Fruit fly (Drosophila melanogaster) whole organism, embryonic: Measurements from ENCODE around the gene Pp2C1.

ENCODE experiments used
- Bgb ChIP-seq: fragments of 200-800 bp; sonication (Bioruptor generic); IDR thresholded peaks from 2 replicates; pipeline ENCODE4 v1.3.6; 2022; ENCODE audit warnings: missing biosample characterization, missing genetic modification characterization; ENCODE audit not compliant: partially characterized antibody
- CG10209 ChIP-seq: fragments of 200-800 bp; sonication (Bioruptor generic); optimal IDR thresholded peaks from 3 replicates; lab custom pipeline; 2017; ENCODE audit warnings: missing biosample characterization, mild to moderate bottlenecking, missing genetic modification characterization, missing genetic modification reagents
- CG11695 ChIP-seq: fragments of 200-800 bp; sonication (Bioruptor generic); IDR thresholded peaks from 3 replicates; pipeline ENCODE4 v1.3.6; 2022; ENCODE audit warnings: missing biosample characterization, missing genetic modification characterization
- CG1233 ChIP-seq: fragments of 200-800 bp; sonication (Bioruptor generic); optimal IDR thresholded peaks from 4 replicates; lab custom pipeline; 2018; ENCODE audit warnings: missing biosample characterization, mild to moderate bottlenecking, missing genetic modification characterization
- CG13775 ChIP-seq: fragments of 200-800 bp; sonication (Bioruptor generic); optimal IDR thresholded peaks from 3 replicates; lab custom pipeline; 2017; ENCODE audit warnings: missing biosample characterization, mild to moderate bottlenecking, missing genetic modification characterization
- CG17361 ChIP-seq: fragments of 200-800 bp; sonication (Bioruptor generic); IDR thresholded peaks from 3 replicates; pipeline ENCODE4 v1.3.6; 2022; ENCODE audit warnings: missing biosample characterization, missing genetic modification characterization
- CG17802 ChIP-seq: fragments of 200-800 bp; sonication (Bioruptor generic); optimal IDR thresholded peaks from 2 replicates; lab custom pipeline; 2018; ENCODE audit warnings: missing biosample characterization, mild to moderate bottlenecking, missing genetic modification characterization, moderate library complexity
- CG17912 ChIP-seq: fragments of 200-800 bp; sonication (Bioruptor generic); optimal IDR thresholded peaks from 2 replicates; lab custom pipeline; 2018; ENCODE audit warnings: missing biosample characterization, mild to moderate bottlenecking, missing genetic modification characterization
- CG2120 ChIP-seq: fragments of 200-800 bp; sonication (Bioruptor generic); optimal IDR thresholded peaks from 3 replicates; lab custom pipeline; 2016; ENCODE audit warnings: missing biosample characterization, missing genetic modification characterization
- CG33213 ChIP-seq: fragments of 200-800 bp; sonication (Bioruptor generic); optimal IDR thresholded peaks from 3 replicates; lab custom pipeline; 2016; ENCODE audit warnings: missing biosample characterization, missing genetic modification characterization
- CG34224 ChIP-seq: fragments of 200-800 bp; sonication (Bioruptor generic); IDR thresholded peaks from 3 replicates; pipeline ENCODE4 v1.3.6; 2022; ENCODE audit warnings: missing biosample characterization, missing genetic modification characterization; ENCODE audit not compliant: partially characterized antibody
- CG4282 ChIP-seq: fragments of 200-800 bp; sonication (Bioruptor generic); optimal IDR thresholded peaks from 2 replicates; lab custom pipeline; 2016; ENCODE audit warnings: missing biosample characterization, missing genetic modification characterization
- CG5953 ChIP-seq: fragments of 200-800 bp; sonication (Bioruptor generic); IDR thresholded peaks from 2 replicates; pipeline ENCODE4 v1.3.6; 2022; ENCODE audit warnings: missing biosample characterization, missing genetic modification characterization
- CG6683 ChIP-seq: fragments of 200-800 bp; sonication (Bioruptor generic); optimal IDR thresholded peaks from 2 replicates; lab custom pipeline; 2017; ENCODE audit warnings: missing biosample characterization, mild to moderate bottlenecking, missing genetic modification characterization, missing genetic modification reagents
- CG7839 ChIP-seq: fragments of 200-800 bp; sonication (Bioruptor generic); optimal IDR thresholded peaks from 3 replicates; lab custom pipeline; 2018; ENCODE audit warnings: missing biosample characterization, mild to moderate bottlenecking, missing genetic modification characterization, moderate library complexity
- CG9876 ChIP-seq: fragments of 200-800 bp; sonication (Bioruptor generic); optimal IDR thresholded peaks from 2 replicates; lab custom pipeline; 2016; ENCODE audit warnings: missing biosample characterization, missing genetic modification characterization
- Chrac-16 ChIP-seq: fragments of 200-800 bp; sonication (Bioruptor generic); optimal IDR thresholded peaks from 3 replicates; lab custom pipeline; 2016; ENCODE audit warnings: missing biosample characterization, missing genetic modification characterization
- CkIIα-i1 ChIP-seq: fragments of 200-800 bp; sonication (Bioruptor generic); IDR thresholded peaks from 2 replicates; pipeline ENCODE4 v1.3.6; 2022; ENCODE audit warnings: missing biosample characterization, missing genetic modification characterization
- D19B ChIP-seq: fragments of 200-800 bp; sonication (Bioruptor generic); optimal IDR thresholded peaks from 2 replicates; lab custom pipeline; 2017; ENCODE audit warnings: missing biosample characterization, mild to moderate bottlenecking, missing genetic modification characterization
- Dek ChIP-seq: fragments of 200-800 bp; sonication (Bioruptor generic); optimal IDR thresholded peaks from 3 replicates; lab custom pipeline; 2019; ENCODE audit warnings: missing biosample characterization, mild to moderate bottlenecking, missing genetic modification characterization, moderate library complexity
- Dfd ChIP-seq, 2 experiments: fragments of >200 bp; optimal IDR thresholded peaks; 2 replicates each; lab custom pipeline; 2017; ENCODE audit warnings: missing biosample characterization in 2 of 2, missing genetic modification characterization in 2 of 2
- Dip3 ChIP-seq: fragments of 200-800 bp; sonication (Bioruptor generic); optimal IDR thresholded peaks from 3 replicates; lab custom pipeline; 2016; ENCODE audit warnings: missing biosample characterization, missing genetic modification characterization
- ERR ChIP-seq: fragments of 200-800 bp; sonication (Bioruptor generic); optimal IDR thresholded peaks from 2 replicates; lab custom pipeline; 2016; ENCODE audit warnings: missing biosample characterization, missing genetic modification characterization
- Fer1 ChIP-seq: fragments of 200-800 bp; sonication (Bioruptor generic); optimal IDR thresholded peaks from 2 replicates; lab custom pipeline; 2017; ENCODE audit warnings: missing biosample characterization, mild to moderate bottlenecking, missing genetic modification characterization
- Hey ChIP-seq: fragments of 200-800 bp; sonication (Bioruptor generic); optimal IDR thresholded peaks from 3 replicates; lab custom pipeline; 2018; ENCODE audit warnings: missing biosample characterization, mild to moderate bottlenecking, missing genetic modification characterization
- Hr3 ChIP-seq: fragments of 200-800 bp; sonication (Bioruptor generic); optimal IDR thresholded peaks from 3 replicates; lab custom pipeline; 2016; ENCODE audit warnings: missing biosample characterization, missing genetic modification characterization
- Hr78 ChIP-seq, 2 experiments: fragments of 200-800 bp in 1 of 2; fragments of >200 bp in 1 of 2; sonication (Bioruptor generic) in 1 of 2; optimal IDR thresholded peaks; 2 replicates each; lab custom pipeline; 2017 to 2019; ENCODE audit warnings: missing biosample characterization in 2 of 2, missing genetic modification characterization in 2 of 2, mild to moderate bottlenecking in 1 of 2, moderate library complexity in 1 of 2
- Six4 ChIP-seq: fragments of 200-800 bp; sonication (Bioruptor generic); optimal IDR thresholded peaks from 2 replicates; lab custom pipeline; 2016; ENCODE audit warnings: missing biosample characterization, missing genetic modification characterization
- Sry-δ ChIP-seq: fragments of 200-800 bp; sonication (Bioruptor generic); optimal IDR thresholded peaks from 2 replicates; lab custom pipeline; 2016; ENCODE audit warnings: missing biosample characterization, missing genetic modification characterization
- TFAM ChIP-seq: fragments of 200-800 bp; sonication (Bioruptor generic); optimal IDR thresholded peaks from 2 replicates; lab custom pipeline; 2017; ENCODE audit warnings: missing biosample characterization, missing genetic modification characterization, inconsistent platforms
- Xbp1 ChIP-seq: fragments of 200-800 bp; sonication (Bioruptor generic); optimal IDR thresholded peaks from 3 replicates; lab custom pipeline; 2016; ENCODE audit warnings: missing biosample characterization, mild to moderate bottlenecking, missing genetic modification characterization
- ab ChIP-seq: fragments of 200-800 bp; sonication (Bioruptor generic); optimal IDR thresholded peaks from 2 replicates; lab custom pipeline; 2016; ENCODE audit warnings: missing biosample characterization, missing genetic modification characterization
- ara ChIP-seq: fragments of 200-800 bp; sonication (Bioruptor generic); IDR thresholded peaks from 2 replicates; pipeline ENCODE4 v1.3.6; 2022; ENCODE audit warnings: missing biosample characterization, missing genetic modification characterization
- btn ChIP-seq: fragments of 200-800 bp; sonication (Bioruptor generic); optimal IDR thresholded peaks from 2 replicates; lab custom pipeline; 2016; ENCODE audit warnings: missing biosample characterization, missing genetic modification characterization
- ci ChIP-seq: fragments of 200-800 bp; sonication (Bioruptor generic); IDR thresholded peaks from 3 replicates; pipeline ENCODE4 v1.3.6; 2022; ENCODE audit warnings: missing biosample characterization, missing genetic modification characterization
- dmrt11E ChIP-seq: fragments of 200-800 bp; sonication (Bioruptor generic); optimal IDR thresholded peaks from 3 replicates; lab custom pipeline; 2018; ENCODE audit warnings: missing biosample characterization, mild to moderate bottlenecking, missing genetic modification characterization, moderate library complexity
- ewg ChIP-seq: fragments of 200-800 bp; sonication (Bioruptor generic); optimal IDR thresholded peaks from 3 replicates; lab custom pipeline; 2017; ENCODE audit warnings: mild to moderate bottlenecking, missing biosample characterization, missing genetic modification reagents, missing genetic modification characterization
- fd102C ChIP-seq: fragments of 200-800 bp; sonication (Bioruptor generic); optimal IDR thresholded peaks from 2 replicates; lab custom pipeline; 2018; ENCODE audit warnings: missing biosample characterization, mild to moderate bottlenecking, missing genetic modification characterization, moderate library complexity
- fd64A ChIP-seq: fragments of 200-800 bp; sonication (Bioruptor generic); optimal IDR thresholded peaks from 3 replicates; lab custom pipeline; 2018; ENCODE audit warnings: missing biosample characterization, mild to moderate bottlenecking, missing genetic modification characterization
- kay ChIP-seq: fragments of 200-800 bp; sonication (Bioruptor generic); optimal IDR thresholded peaks from 2 replicates; lab custom pipeline; 2016; ENCODE audit warnings: missing biosample characterization, missing genetic modification characterization
- kni ChIP-seq: fragments of 200-800 bp; sonication (Bioruptor generic); optimal IDR thresholded peaks from 3 replicates; lab custom pipeline; 2017; ENCODE audit warnings: mild to moderate bottlenecking, missing biosample characterization, missing genetic modification reagents, missing genetic modification characterization
- mam ChIP-seq: fragments of 200-800 bp; sonication (Bioruptor generic); optimal IDR thresholded peaks from 3 replicates; lab custom pipeline; 2016; ENCODE audit warnings: missing biosample characterization, missing genetic modification characterization
- nerfin-1 ChIP-seq: fragments of 200-800 bp; sonication (Bioruptor generic); optimal IDR thresholded peaks from 3 replicates; lab custom pipeline; 2019; ENCODE audit warnings: missing biosample characterization, mild to moderate bottlenecking, missing genetic modification characterization, moderate library complexity
- oc ChIP-seq: fragments of 200-800 bp; sonication (Bioruptor generic); optimal IDR thresholded peaks from 2 replicates; lab custom pipeline; 2018; ENCODE audit warnings: missing biosample characterization, mild to moderate bottlenecking, missing genetic modification characterization, moderate library complexity
- pros ChIP-seq: fragments of 200-800 bp; sonication (Bioruptor generic); optimal IDR thresholded peaks from 3 replicates; lab custom pipeline; 2019; ENCODE audit warnings: missing biosample characterization, mild to moderate bottlenecking, missing genetic modification characterization, moderate library complexity
- sd ChIP-seq: fragments of 200-800 bp; sonication (Bioruptor generic); optimal IDR thresholded peaks from 3 replicates; lab custom pipeline; 2018; ENCODE audit warnings: missing biosample characterization, mild to moderate bottlenecking, missing genetic modification characterization, moderate library complexity
- slbo ChIP-seq: fragments of 200-800 bp; sonication (Bioruptor generic); IDR thresholded peaks from 2 replicates; pipeline ENCODE4 v1.3.6; 2022; ENCODE audit warnings: missing biosample characterization, missing genetic modification characterization
- slou ChIP-seq: fragments of 200-800 bp; sonication (Bioruptor generic); optimal IDR thresholded peaks from 3 replicates; lab custom pipeline; 2016; ENCODE audit warnings: missing biosample characterization, missing genetic modification characterization
- ttk ChIP-seq: fragments of 200-800 bp; sonication (Bioruptor generic); IDR thresholded peaks from 2 replicates; pipeline ENCODE4 v2.1.2; 2022; ENCODE audit warnings: missing biosample characterization, missing genetic modification characterization
- tup ChIP-seq: fragments of 200-800 bp; sonication (Bioruptor generic); optimal IDR thresholded peaks from 2 replicates; lab custom pipeline; 2016; ENCODE audit warnings: missing biosample characterization, mild to moderate bottlenecking, missing genetic modification characterization, moderate library complexity

Gene Pp2C1

DNA sequence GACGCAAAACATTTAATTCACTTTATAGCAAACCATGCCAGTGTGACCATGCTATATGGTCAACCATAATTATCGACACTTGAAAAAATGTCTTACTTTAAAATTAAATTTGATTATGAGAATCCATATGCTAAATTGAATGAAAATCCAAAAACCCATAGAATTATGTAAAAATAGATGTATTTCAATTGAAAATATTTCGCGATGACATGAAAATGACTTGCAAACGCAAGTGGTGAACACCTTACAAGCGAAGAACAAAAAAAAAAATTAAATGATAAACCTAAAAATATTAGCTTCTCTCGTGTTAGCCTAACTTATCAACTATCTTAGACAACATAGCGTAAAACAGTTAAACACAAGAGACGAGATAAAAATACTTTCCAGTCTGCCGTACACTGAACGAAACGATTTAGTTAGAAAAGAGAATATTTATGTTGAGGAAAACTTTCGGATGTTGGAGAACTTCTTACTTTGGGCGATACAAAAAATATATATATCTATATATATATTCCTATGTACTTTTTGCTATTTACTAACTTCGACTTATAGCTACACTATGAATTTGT is 6.8 kb downstream of the Pp2C1 start (continued):
- TF ChIP-seq CG17802 (tag; lab: Kevin White, UChicago) (no peak), ttk (GFP tag; lab: Robert Waterston, UW) (no peak), Six4 (GFP tag; lab: Kevin White, UChicago) (no peak), nerfin-1 (tag; lab: Kevin White, UChicago) (peak; percentile 33), fd64A (peak; percentile 12), pros (no peak), Bgb (GFP tag; lab: Robert Waterston, UW) (no peak), CkIIα-i1 (no peak), Dek (tag; lab: Kevin White, UChicago) (peak; percentile 33), CG4282 (no peak), CG13775 (GFP tag; lab: Kevin White, UChicago) (peak; percentile 45), CG33213 (peak; percentile 11), Dfd (GFP tag; optimal IDR thresholded peaks at IDR 0.05; lab: Kevin White, UChicago) (no peak), CG10209 (GFP tag; lab: Kevin White, UChicago) (peak; percentile 51), oc (tag; lab: Kevin White, UChicago) (no peak), D19B (GFP tag; lab: Kevin White, UChicago) (peak; percentile 37), Dip3 (GFP tag; lab: Kevin White, UChicago) (peak; percentile 64), CG1233 (peak; percentile 10), ci (GFP tag; lab: Robert Waterston, UW) (peak; percentile 27; the same call in 1 of the 3 replicates), Hey (tag; lab: Kevin White, UChicago) (no peak), Hr78 (GFP tag; optimal IDR thresholded peaks at IDR 0.05; lab: Kevin White, UChicago) (no peak), slbo (GFP tag; lab: Robert Waterston, UW) (peak; percentile 66), TFAM (no peak), Chrac-16 (GFP tag; lab: Kevin White, UChicago) (peak; percentile 59), tup (GFP tag; lab: Kevin White, UChicago) (no peak), CG34224 (GFP tag; lab: Robert Waterston, UW) (no peak), Hr3 (peak; percentile 46), CG6683 (GFP tag; lab: Kevin White, UChicago) (no peak), Xbp1 (peak; percentile 65), fd102C (GFP tag; lab: Kevin White, UChicago) (no peak), kni (GFP tag; lab: Kevin White, UChicago) (no peak), dmrt11E (tag; lab: Kevin White, UChicago) (peak; percentile 50), CG2120 (GFP tag; lab: Kevin White, UChicago) (peak; percentile 69), Fer1 (GFP tag; lab: Kevin White, UChicago) (peak; percentile 57), CG17361 (GFP tag; lab: Robert Waterston, UW) (peak; percentile 64), slou (GFP tag; lab: Kevin White, UChicago) (peak; percentile 56), ab (GFP tag; lab: Kevin White, UChicago) (no peak), kay (GFP tag; lab: Kevin White, UChicago) (no peak), btn (GFP tag; lab: Kevin White, UChicago) (peak; percentile 55), CG7839 (peak; percentile 60), ERR (GFP tag; lab: Kevin White, UChicago) (no peak), CG11695 (GFP tag; lab: Robert Waterston, UW) (peak; percentile 67; the same call in 2 of the 3 replicates), CG9876 (GFP tag; lab: Kevin White, UChicago) (no peak), ewg (GFP tag; lab: Kevin White, UChicago) (peak; percentile 3), ara (peak; percentile 58), Sry-δ (GFP tag; lab: Kevin White, UChicago) (peak; percentile 20), CG17912 (GFP tag; lab: Kevin White, UChicago) (no peak), mam (GFP tag; lab: Kevin White, UChicago) (peak; percentile 55), CG5953 (GFP tag; lab: Robert Waterston, UW) (no peak), sd (tag; lab: Kevin White, UChicago) (no peak)
